Worm (Caenorhabditis elegans): ENCODE measurements around the gene W07G4.5.
A peak's percentile ranks its signal among the peaks of the same experiment; 100 is the strongest.

ce11 chrV:13002070-13002469, 45.7 kb upstream of the W07G4.5 start, which contains the start of gene inft-2:
- TF ChIP-seq unc-62 (GFP tag; optimal IDR thresholded peaks at IDR 0.05) (peak; percentile 40), F55B11.4 (tag; optimal IDR thresholded peaks at IDR 0.05; ENCODE audit: borderline replicate concordance, insufficient read depth) (no peak), nfya-1 (tag; optimal IDR thresholded peaks at IDR 0.05; ENCODE audit: borderline replicate concordance, insufficient read depth) (no peak), ceh-100 (GFP tag; IDR thresholded peaks at IDR 0.05) (no peak), pha-4 (tag; optimal IDR thresholded peaks at IDR 0.05) (no peak)
